Fruit fly (Drosophila melanogaster): ENCODE data around the gene Nf-YB.

Nf-YB gene

dm6 chr2L:19784827-19785569, 49.2 kb downstream of the Nf-YB start:
- no peak for TF ChIP-seq CG8478 (optimal IDR thresholded peaks at IDR 0.05)

Data from S2 (cell line).